Worm (Caenorhabditis elegans) whole organism, L4/young adult: ENCODE measurements around the gene rfl-1.
"Not testable (repeated sequence)": the region's sequence is repeated elsewhere in the genome, so short reads cannot be mapped to it uniquely, and the experiment has no call there.

ENCODE experiments used
- W03F9.2 ChIP-seq: fragments of 150-350 bp; optimal IDR thresholded peaks from 2 replicates; lab custom pipeline; 2014; ENCODE audit warnings: missing biosample characterization, missing genetic modification characterization
- dao-5 ChIP-seq: sonication (generic microtip); optimal IDR thresholded peaks from 2 replicates; lab custom pipeline; 2016; ENCODE audit warnings: missing genotype, missing genetic modification characterization, moderate library complexity, missing compliant biosample characterization
- him-1 ChIP-seq: sonication (generic microtip); optimal IDR thresholded peaks from 2 replicates; lab custom pipeline; 2016; ENCODE audit warnings: missing genotype, missing genetic modification reagents, missing genetic modification characterization, missing compliant biosample characterization

The rfl-1 gene

ce11 chrIII:7021156-7021637 lies at the start of gene rfl-1:
rfl-1 (plus strand) TSS chrIII:7021206.
- no peak for TF ChIP-seq dao-5 (tag; lab: Kevin White, UChicago)
- TF ChIP-seq W03F9.2 = peak; percentile 37
- TF ChIP-seq him-1 = no peak

ce11 chrIII:6971662-6972284 lies 49.2 kb upstream of the rfl-1 start, which contains the start of the genes eef-1A.1 and rfc-4:
eef-1A.1 (minus strand) TSS chrIII:6971712.
rfc-4 (plus strand) TSS chrIII:6972253.
- no peak for TF ChIP-seq dao-5 (tag; lab: Kevin White, UChicago)
- TF ChIP-seq him-1 = peak; percentile 80
- TF ChIP-seq W03F9.2 = peak; percentile 97

ce11 chrIII:6973682-6974081 lies 47.3 kb upstream of the rfl-1 start, which contains the start of gene F31E3.2:
F31E3.2 (plus strand) TSS chrIII:6973982.
- TF ChIP-seq him-1 = no peak
- TF ChIP-seq dao-5 (tag; lab: Kevin White, UChicago) = no peak

ce11 chrIII:6974952-6975351 lies 46.1 kb upstream of the rfl-1 start:
- TF ChIP-seq him-1 (no peak), dao-5 (tag; lab: Kevin White, UChicago) (no peak), W03F9.2 (no peak)

- no peak for TF ChIP-seq him-1
- TF ChIP-seq dao-5 (tag; lab: Kevin White, UChicago) = no peak
- TF ChIP-seq W03F9.2 = no peak
These were observed 42.1 kb upstream of the rfl-1 start for ce11 chrIII:6978875-6979274.

- no peak for TF ChIP-seq him-1
These were observed 41.4 kb upstream of the rfl-1 start, which contains the start of gene ceh-20 for ce11 chrIII:6979584-6979983. ceh-20 (plus strand) TSS chrIII:6979884.

ce11 chrIII:6981989-6982553 lies 38.9 kb upstream of the rfl-1 start, which contains the start of gene F31E3.6:
F31E3.6 (plus strand) TSS chrIII:6982081.
- TF ChIP-seq dao-5 (tag; lab: Kevin White, UChicago); W03F9.2; him-1: not testable (repeated sequence)

- TF ChIP-seq him-1 (no peak), W03F9.2 (no peak), dao-5 (tag; lab: Kevin White, UChicago) (no peak)
These were observed 32.9 kb upstream of the rfl-1 start for ce11 chrIII:6988060-6988459.

ce11 chrIII:6989201-6989600 lies 31.8 kb upstream of the rfl-1 start:
- no peak for TF ChIP-seq dao-5 (tag; lab: Kevin White, UChicago)
- peak; percentile 10 for TF ChIP-seq W03F9.2

ce11 chrIII:6989900-6990299 lies 31.1 kb upstream of the rfl-1 start, which contains the start of gene prk-1:
prk-1 (plus strand) TSS chrIII:6990168.
- TF ChIP-seq dao-5 (tag; lab: Kevin White, UChicago) (no peak), W03F9.2 (no peak), him-1 (no peak)

ce11 chrIII:6991465-6991864 lies 29.5 kb upstream of the rfl-1 start:
- TF ChIP-seq W03F9.2 (no peak), dao-5 (tag; lab: Kevin White, UChicago) (no peak), him-1 (no peak)

ce11 chrIII:6992496-6992895 lies 28.5 kb upstream of the rfl-1 start:
- no peak for TF ChIP-seq him-1
- no peak for TF ChIP-seq dao-5 (tag; lab: Kevin White, UChicago)
- TF ChIP-seq W03F9.2 = no peak

ce11 chrIII:6993179-6993578 lies 27.8 kb upstream of the rfl-1 start:
- no peak for TF ChIP-seq W03F9.2
- TF ChIP-seq dao-5 (tag; lab: Kevin White, UChicago) = no peak
- TF ChIP-seq him-1 = no peak

ce11 chrIII:7002143-7002542 lies 18.9 kb upstream of the rfl-1 start:
- no peak for TF ChIP-seq him-1
- no peak for TF ChIP-seq dao-5 (tag; lab: Kevin White, UChicago)
- TF ChIP-seq W03F9.2 = no peak

ce11 chrIII:7005350-7005749 lies 15.7 kb upstream of the rfl-1 start, which contains the start of gene C06E8.5:
C06E8.5 (minus strand) TSS chrIII:7005450.
- TF ChIP-seq dao-5 (tag; lab: Kevin White, UChicago) (no peak), W03F9.2 (no peak), him-1 (no peak)
